Worm (Caenorhabditis elegans): ENCODE measurements around the gene hpr-9.

hpr-9 gene

ce11 chrIII:10621208-10621607 is at the start of gene hpr-9, which contains the start of gene lron-10:
Gene hpr-9, plus strand, starts transcription at chrIII:10621551.
Gene lron-10, minus strand, starts transcription at chrIII:10621369.
- no peak for TF ChIP-seq unc-62 (GFP tag; optimal IDR thresholded peaks at IDR 0.05)

DNA sequence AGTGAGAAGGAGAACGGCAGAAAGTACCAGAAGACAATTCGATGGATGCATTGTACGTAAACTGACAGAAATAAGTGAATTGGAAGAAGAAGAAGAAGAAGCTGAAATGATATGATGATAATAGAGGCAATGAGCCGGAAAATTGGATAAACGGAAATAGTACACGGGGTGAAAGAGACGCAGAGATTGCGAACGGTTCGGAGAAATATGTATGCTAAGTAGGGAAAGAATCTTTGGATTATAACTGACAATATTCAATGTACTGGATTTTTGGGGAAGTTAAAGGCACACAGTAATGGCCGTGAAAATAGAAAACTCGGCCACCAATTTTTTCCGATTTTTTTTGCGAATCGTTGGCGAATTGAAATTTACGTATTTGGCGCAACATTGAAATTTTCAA is 46.0 kb upstream of the hpr-9 start, which contains the start of gene Y45F3A.4:
TSS of gene Y45F3A.4 (minus strand) at position 101 of the 400 bp plus-strand sequence.
- TF ChIP-seq unc-62 (GFP tag; optimal IDR thresholded peaks at IDR 0.05): no peak

DNA sequence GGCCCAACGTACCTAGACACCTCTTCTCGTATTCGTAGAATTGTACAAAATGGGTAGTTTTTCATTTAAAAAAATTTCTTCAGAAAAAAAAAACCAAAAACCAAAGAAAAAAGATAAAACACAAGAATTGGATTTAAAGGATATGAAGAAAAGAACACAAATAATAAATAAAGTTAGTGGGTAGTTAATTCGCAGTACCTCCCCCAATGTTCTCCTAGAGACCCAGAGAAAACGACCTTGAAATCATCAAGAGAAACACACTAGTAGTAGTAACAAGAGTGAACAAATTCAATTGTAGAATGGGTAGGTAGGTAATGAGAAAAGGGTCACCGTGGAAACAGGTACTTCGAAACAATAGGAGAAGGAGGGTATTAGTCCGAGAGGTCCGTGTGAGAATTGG is 43.6 kb upstream of the hpr-9 start:
- TF ChIP-seq unc-62 (GFP tag; optimal IDR thresholded peaks at IDR 0.05): no peak

DNA sequence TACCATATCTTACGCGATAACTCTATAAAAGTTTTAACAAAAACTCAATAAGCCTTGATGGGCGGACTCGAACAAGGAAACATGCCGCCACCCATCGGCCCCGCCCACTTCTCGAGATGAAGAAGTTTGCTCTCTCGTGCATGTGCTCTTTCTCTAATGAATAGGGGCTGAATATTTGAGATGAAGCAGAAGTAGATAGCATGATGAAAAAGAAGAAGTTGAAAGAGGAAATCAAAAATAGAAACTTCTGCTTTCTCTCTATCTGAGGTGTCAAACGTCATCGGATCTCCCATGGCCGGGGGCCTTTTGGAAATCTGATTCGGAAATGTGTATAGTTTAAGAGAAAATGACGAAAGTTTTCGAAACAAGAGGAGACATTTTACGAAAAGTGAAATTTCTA is 42.5 kb upstream of the hpr-9 start:
- TF ChIP-seq unc-62 (GFP tag; optimal IDR thresholded peaks at IDR 0.05): no peak

DNA sequence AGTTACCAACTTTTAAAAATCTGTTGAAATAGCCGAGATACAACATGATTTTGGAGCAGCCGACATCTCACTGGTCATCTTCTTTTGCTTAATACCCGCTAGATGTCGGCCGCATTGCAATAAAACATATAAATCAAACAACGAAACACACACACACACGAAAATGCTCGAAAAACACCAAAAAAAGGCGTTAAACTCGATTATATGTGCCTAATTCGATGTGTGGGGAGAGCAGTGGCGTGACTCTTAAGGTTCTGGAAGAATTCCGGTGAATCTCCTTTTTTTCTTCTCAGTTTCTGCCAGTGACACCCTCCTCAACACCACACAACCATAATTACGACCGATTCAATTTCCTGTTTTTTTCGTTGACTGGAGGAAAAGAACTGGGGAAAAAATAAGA is 41.1 kb upstream of the hpr-9 start:
- no peak for TF ChIP-seq unc-62 (GFP tag; optimal IDR thresholded peaks at IDR 0.05)

DNA sequence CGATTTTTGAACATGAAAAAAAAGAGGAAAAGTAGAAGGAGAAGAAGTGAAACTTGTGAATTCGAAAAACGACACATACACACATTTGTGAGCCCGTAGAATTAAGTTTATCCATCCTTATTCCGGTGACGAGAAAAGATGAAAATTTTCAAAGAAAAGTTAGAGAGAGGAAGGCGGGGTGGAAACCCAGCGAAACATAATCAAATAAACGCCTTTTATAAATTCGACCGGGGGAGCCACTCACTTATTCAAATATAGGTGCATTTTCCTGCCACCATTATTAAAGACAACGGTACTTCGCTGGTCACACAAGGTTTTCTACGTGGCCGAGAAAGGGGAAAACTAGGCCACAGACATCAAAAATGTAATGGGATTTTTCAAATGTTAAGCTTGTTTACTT is 37.9 kb upstream of the hpr-9 start:
- no peak for TF ChIP-seq unc-62 (GFP tag; optimal IDR thresholded peaks at IDR 0.05)

- no peak for TF ChIP-seq unc-62 (GFP tag; optimal IDR thresholded peaks at IDR 0.05)
Measured at ce11 chrIII:10586243-10586642, 35.1 kb upstream of the hpr-9 start, which contains the start of gene Y45F3A.5. Gene Y45F3A.5, minus strand, starts transcription at chrIII:10586343.

DNA sequence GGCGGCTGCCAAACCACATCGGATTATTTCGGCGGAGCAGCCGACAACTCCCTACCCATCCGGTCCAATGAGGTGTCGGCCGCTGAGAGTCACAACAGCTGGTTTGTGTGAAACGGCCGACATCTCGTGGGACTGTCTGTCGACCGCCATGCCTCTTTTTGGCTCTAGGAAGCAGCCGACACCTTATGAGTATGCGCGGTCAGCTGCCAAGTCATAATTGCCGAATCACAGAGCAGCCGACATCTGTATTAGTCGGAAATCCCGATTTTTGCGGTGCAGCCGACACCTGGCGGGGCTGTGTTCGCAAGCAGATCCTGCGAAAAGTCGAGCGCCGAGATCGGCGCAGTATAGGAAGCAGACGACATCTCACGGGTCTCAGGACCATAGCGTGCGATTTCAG is 29.3 kb upstream of the hpr-9 start:
- no peak for TF ChIP-seq unc-62 (GFP tag; optimal IDR thresholded peaks at IDR 0.05)

- TF ChIP-seq unc-62 (GFP tag; optimal IDR thresholded peaks at IDR 0.05): no peak
Measured at ce11 chrIII:10592729-10593128, 28.6 kb upstream of the hpr-9 start, which contains the start of gene Y45F3A.8. Gene Y45F3A.8, minus strand, starts transcription at chrIII:10592829.

- TF ChIP-seq unc-62 (GFP tag; optimal IDR thresholded peaks at IDR 0.05): no peak
Measured at ce11 chrIII:10595066-10595465, 26.3 kb upstream of the hpr-9 start, which contains the start of gene Y45F3A.9. Gene Y45F3A.9, minus strand, starts transcription at chrIII:10595166.

DNA sequence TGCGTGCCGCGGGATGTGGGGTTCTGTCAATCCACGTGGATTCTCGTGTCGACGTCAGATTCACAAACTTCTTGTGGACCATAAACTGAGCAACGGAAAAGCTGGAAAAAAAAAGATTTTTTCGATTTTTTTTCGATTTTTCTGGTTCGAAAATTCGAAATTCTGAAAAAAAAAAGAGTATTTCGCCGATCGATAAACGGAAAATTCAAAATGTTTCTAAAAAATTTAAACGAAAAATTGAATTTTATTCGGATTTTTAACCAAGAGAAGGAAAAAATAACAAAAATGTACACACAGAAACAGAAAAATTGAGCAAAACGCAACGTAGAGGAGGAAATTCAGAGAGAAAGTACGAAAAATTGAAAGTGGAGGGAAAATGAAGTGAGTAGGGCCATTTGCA is 25.0 kb upstream of the hpr-9 start, which contains the start of gene Y39A1A.3:
TSS of gene Y39A1A.3 (minus strand) at position 101 of the 400 bp plus-strand sequence.
- no peak for TF ChIP-seq unc-62 (GFP tag; optimal IDR thresholded peaks at IDR 0.05)

- no peak for TF ChIP-seq unc-62 (GFP tag; optimal IDR thresholded peaks at IDR 0.05)
Measured at ce11 chrIII:10599699-10600098, 21.7 kb upstream of the hpr-9 start.

ce11 chrIII:10600138-10600626 is 21.2 kb upstream of the hpr-9 start, which contains the start of gene epg-6:
Gene epg-6, minus strand, starts transcription at chrIII:10600188.
- no peak for TF ChIP-seq unc-62 (GFP tag; optimal IDR thresholded peaks at IDR 0.05)

DNA sequence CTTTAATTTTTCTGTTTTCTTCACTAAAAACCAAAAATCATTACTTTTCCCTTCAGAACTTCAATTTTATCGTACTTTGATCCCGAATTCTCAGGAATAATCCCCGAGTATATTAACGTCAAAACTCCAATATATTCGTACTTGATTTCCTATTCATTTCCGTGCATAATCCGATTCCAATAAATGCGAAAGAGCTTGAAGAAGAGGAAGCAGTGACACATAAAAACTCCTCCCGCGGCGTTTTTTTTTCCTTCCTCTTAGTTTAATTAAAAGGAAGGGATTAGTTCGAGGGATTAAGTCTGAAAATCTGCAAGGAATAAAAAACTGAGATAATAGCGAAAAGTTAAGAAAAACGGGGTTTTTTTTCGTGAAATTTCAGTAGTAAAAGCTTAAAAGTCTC is 20.5 kb upstream of the hpr-9 start:
- no peak for TF ChIP-seq unc-62 (GFP tag; optimal IDR thresholded peaks at IDR 0.05)

DNA sequence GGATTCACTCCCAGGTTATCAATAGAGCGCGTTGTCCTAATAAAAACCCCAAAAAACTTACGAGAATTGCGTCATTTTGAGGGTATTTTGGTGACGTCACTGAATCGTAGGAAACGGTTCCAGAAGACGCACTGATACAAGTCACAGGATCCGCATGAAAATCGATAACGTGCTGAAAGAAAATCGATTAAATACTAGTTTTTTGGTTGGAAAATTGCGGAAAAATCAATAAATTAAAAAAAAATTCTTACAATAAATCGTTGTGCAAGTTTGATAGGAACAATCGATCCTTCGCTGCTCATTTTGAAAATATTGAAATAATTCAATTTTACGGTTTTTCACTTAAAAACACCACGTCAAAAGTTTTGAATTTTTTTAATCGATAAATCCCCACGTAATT is 18.1 kb upstream of the hpr-9 start, which contains the start of gene Y39A1A.2:
TSS of gene Y39A1A.2 (minus strand) at position 319 of the 400 bp plus-strand sequence.
- TF ChIP-seq unc-62 (GFP tag; optimal IDR thresholded peaks at IDR 0.05): no peak

ce11 chrIII:10604325-10604724 is 17.0 kb upstream of the hpr-9 start:
- TF ChIP-seq unc-62 (GFP tag; optimal IDR thresholded peaks at IDR 0.05): no peak

DNA sequence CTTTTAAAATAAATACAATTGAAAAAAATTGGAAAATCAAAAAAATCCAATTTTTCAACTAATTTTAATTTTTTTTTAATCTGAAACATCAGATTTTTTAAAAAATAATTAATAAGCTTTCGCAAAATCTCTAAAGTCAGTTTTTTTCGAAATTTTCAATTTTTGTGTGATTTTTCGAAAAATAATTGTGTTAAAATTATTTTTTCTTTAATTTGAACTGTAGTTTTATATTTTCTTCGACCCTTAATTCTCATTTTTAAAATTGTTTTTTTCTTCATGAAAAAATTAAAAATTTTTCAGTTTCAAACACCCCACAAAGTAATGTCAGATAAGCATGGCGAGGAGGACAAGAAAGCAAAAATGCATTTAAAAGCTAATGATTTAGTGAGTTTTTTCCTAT is 16.3 kb upstream of the hpr-9 start, which contains the start of gene rabx-5:
TSS of gene rabx-5 (plus strand) at position 301 of the 400 bp plus-strand sequence.
- TF ChIP-seq unc-62 (GFP tag; optimal IDR thresholded peaks at IDR 0.05): no peak

DNA sequence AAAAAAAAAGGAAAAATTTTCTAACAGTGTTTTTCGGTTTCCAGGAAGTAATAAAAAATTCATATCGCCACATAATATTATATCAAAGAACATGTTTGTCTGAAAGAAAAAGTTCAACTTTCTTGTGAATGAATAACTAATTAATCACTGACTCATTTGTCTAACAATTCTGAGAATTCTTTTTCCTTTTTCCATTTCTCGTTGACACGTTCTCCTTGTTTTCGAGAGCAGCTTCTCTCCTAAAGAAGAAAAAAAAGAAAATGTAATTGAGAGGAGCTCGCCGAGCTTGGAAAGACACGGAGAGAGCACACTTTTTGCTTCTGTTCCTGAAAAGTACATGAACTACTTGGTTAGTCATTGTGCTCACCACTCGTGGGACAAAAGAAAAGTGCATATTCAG is 13.2 kb upstream of the hpr-9 start:
- TF ChIP-seq unc-62 (GFP tag; optimal IDR thresholded peaks at IDR 0.05): no peak
